Fruit fly (Drosophila melanogaster): ENCODE data around the gene Actn.

DNA sequence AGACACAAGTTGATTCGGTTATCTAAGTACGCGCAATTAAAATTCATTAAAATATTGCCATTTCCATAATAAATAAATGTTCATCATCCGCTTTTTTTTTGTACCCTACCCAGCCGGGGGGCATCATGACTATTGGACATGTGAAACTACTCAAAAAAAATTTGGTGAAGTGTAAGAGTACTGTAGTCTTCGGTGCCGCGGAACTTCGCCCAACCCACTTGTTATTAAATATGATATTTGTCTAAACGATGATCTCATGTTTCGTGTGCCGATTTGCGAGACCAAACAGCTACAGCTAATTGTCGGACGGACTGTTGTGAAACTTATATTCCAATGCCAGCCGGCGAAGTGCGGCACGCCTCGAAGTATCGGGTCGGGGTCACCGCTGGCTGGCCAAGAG is 46.7 kb upstream of the Actn start:
- TF ChIP-seq usp (GFP tag; optimal IDR thresholded peaks at IDR 0.05) (no peak), psq (optimal IDR thresholded peaks at IDR 0.05) (no peak), CG8478 (optimal IDR thresholded peaks at IDR 0.05) (no peak), Dll (optimal IDR thresholded peaks at IDR 0.05) (no peak), pan (optimal IDR thresholded peaks at IDR 0.05) (no peak), EcR (GFP tag; optimal IDR thresholded peaks at IDR 0.05) (no peak)

Measured in whole organism.